Fruit fly (Drosophila melanogaster) whole organism, embryonic: Measurements from ENCODE around the gene CG32163.

Source experiments
- ATbp ChIP-seq: fragments of 200-800 bp; sonication (Bioruptor generic); optimal IDR thresholded peaks from 2 replicates; lab custom pipeline; 2017; ENCODE audit warnings: missing biosample characterization, mild to moderate bottlenecking, missing genetic modification characterization, missing genetic modification reagents
- BEAF-32 ChIP-seq: fragments of 200-800 bp; sonication (Bioruptor generic); optimal IDR thresholded peaks from 3 replicates; lab custom pipeline; 2017; ENCODE audit warnings: missing biosample characterization, missing genetic modification characterization, mild to moderate bottlenecking, moderate library complexity, missing genetic modification reagents
- CG10147 ChIP-seq: fragments of 200-800 bp; sonication (Bioruptor generic); optimal IDR thresholded peaks from 2 replicates; lab custom pipeline; 2019; ENCODE audit warnings: missing biosample characterization, mild to moderate bottlenecking, missing genetic modification characterization, moderate library complexity
- CG10321 ChIP-seq: fragments of 200-800 bp; sonication (Bioruptor generic); IDR thresholded peaks from 2 replicates; pipeline ENCODE4 v1.3.6; 2022; ENCODE audit warnings: missing biosample characterization, missing genetic modification characterization
- CG10431 ChIP-seq: fragments of 200-800 bp; sonication (Bioruptor generic); optimal IDR thresholded peaks from 3 replicates; lab custom pipeline; 2018; ENCODE audit warnings: missing biosample characterization, mild to moderate bottlenecking, missing genetic modification characterization
- CG11247 ChIP-seq: fragments of 200-800 bp; sonication (Bioruptor generic); IDR thresholded peaks from 2 replicates; pipeline ENCODE4 v1.3.6; 2022; ENCODE audit warnings: missing biosample characterization, missing genetic modification characterization
- CG11696 ChIP-seq: fragments of 200-800 bp; sonication (Bioruptor generic); IDR thresholded peaks from 2 replicates; pipeline ENCODE4 v1.3.6; 2022; ENCODE audit warnings: missing biosample characterization, missing genetic modification characterization
- CG13894 ChIP-seq: fragments of 200-800 bp; sonication (Bioruptor generic); optimal IDR thresholded peaks from 3 replicates; lab custom pipeline; 2018; ENCODE audit warnings: missing biosample characterization, mild to moderate bottlenecking, missing genetic modification characterization, moderate library complexity
- CG15011 ChIP-seq: fragments of 200-800 bp; sonication (Bioruptor generic); optimal IDR thresholded peaks from 3 replicates; lab custom pipeline; 2018; ENCODE audit warnings: missing biosample characterization, mild to moderate bottlenecking, missing genetic modification characterization
- CG15601 ChIP-seq: fragments of 200-800 bp; sonication (Bioruptor generic); optimal IDR thresholded peaks from 3 replicates; lab custom pipeline; 2019; ENCODE audit warnings: missing biosample characterization, mild to moderate bottlenecking, missing genetic modification characterization, moderate library complexity
- CG17568 ChIP-seq: fragments of 200-800 bp; sonication (Bioruptor generic); optimal IDR thresholded peaks from 2 replicates; lab custom pipeline; 2018; ENCODE audit warnings: missing biosample characterization, mild to moderate bottlenecking, missing genetic modification characterization, moderate library complexity
- CG18011 ChIP-seq: fragments of 200-800 bp; sonication (Bioruptor generic); optimal IDR thresholded peaks from 2 replicates; lab custom pipeline; 2017; ENCODE audit warnings: missing biosample characterization, missing genetic modification characterization, mild to moderate bottlenecking, moderate library complexity, missing genotype
- CG32767 ChIP-seq: fragments of 200-800 bp; sonication (Bioruptor generic); IDR thresholded peaks from 2 replicates; pipeline ENCODE4 v1.3.6; 2022; ENCODE audit warnings: missing biosample characterization, missing genetic modification characterization
- CG34376 ChIP-seq: fragments of 200-800 bp; sonication (Bioruptor generic); optimal IDR thresholded peaks from 2 replicates; lab custom pipeline; 2018; ENCODE audit warnings: missing biosample characterization, mild to moderate bottlenecking, missing genetic modification characterization
- CG3838 ChIP-seq: fragments of 200-800 bp; sonication (Bioruptor generic); optimal IDR thresholded peaks from 3 replicates; lab custom pipeline; 2016; ENCODE audit warnings: missing biosample characterization, missing genetic modification characterization
- CG3847 ChIP-seq: fragments of 200-800 bp; sonication (Bioruptor generic); IDR thresholded peaks from 2 replicates; pipeline ENCODE4 v1.3.6; 2022; ENCODE audit warnings: missing biosample characterization, missing genetic modification characterization
- CG6654 ChIP-seq: fragments of 200-800 bp; sonication (Bioruptor generic); optimal IDR thresholded peaks from 2 replicates; lab custom pipeline; 2017; ENCODE audit warnings: missing biosample characterization, mild to moderate bottlenecking, missing genetic modification characterization
- CG7839 ChIP-seq: fragments of 200-800 bp; sonication (Bioruptor generic); optimal IDR thresholded peaks from 3 replicates; lab custom pipeline; 2018; ENCODE audit warnings: missing biosample characterization, mild to moderate bottlenecking, missing genetic modification characterization, moderate library complexity
- CG9215 ChIP-seq: fragments of 200-800 bp; sonication (Bioruptor generic); IDR thresholded peaks from 2 replicates; pipeline ENCODE4 v1.3.6; 2022; ENCODE audit warnings: missing biosample characterization, missing genetic modification characterization
- CG9727 ChIP-seq: fragments of 200-800 bp; sonication (Bioruptor generic); optimal IDR thresholded peaks from 3 replicates; lab custom pipeline; 2017; ENCODE audit warnings: missing biosample characterization, mild to moderate bottlenecking, missing genetic modification characterization
- CG9932 ChIP-seq: fragments of 200-800 bp; sonication (Bioruptor generic); IDR thresholded peaks from 2 replicates; pipeline ENCODE4 v1.3.6; 2022; ENCODE audit warnings: missing biosample characterization, missing genetic modification characterization
- Chrac-16 ChIP-seq: fragments of 200-800 bp; sonication (Bioruptor generic); optimal IDR thresholded peaks from 3 replicates; lab custom pipeline; 2016; ENCODE audit warnings: missing biosample characterization, missing genetic modification characterization
- E2f2 ChIP-seq: fragments of 200-800 bp; sonication (Bioruptor generic); IDR thresholded peaks from 2 replicates; pipeline ENCODE4 v1.3.6; 2022; ENCODE audit warnings: missing biosample characterization, missing genetic modification characterization
- Fer2 ChIP-seq: fragments of 200-800 bp; sonication (Bioruptor generic); optimal IDR thresholded peaks from 2 replicates; lab custom pipeline; 2018; ENCODE audit warnings: missing biosample characterization, mild to moderate bottlenecking, missing genetic modification characterization, moderate library complexity
- HmgZ ChIP-seq: fragments of 200-800 bp; sonication (Bioruptor generic); optimal IDR thresholded peaks from 2 replicates; lab custom pipeline; 2018; ENCODE audit warnings: missing biosample characterization, mild to moderate bottlenecking, missing genetic modification characterization
- Max ChIP-seq: fragments of 200-800 bp; sonication (Bioruptor generic); optimal IDR thresholded peaks from 2 replicates; lab custom pipeline; 2016; ENCODE audit warnings: missing biosample characterization, mild to moderate bottlenecking, missing genetic modification characterization
- Mes4 ChIP-seq: fragments of 200-800 bp; sonication (Bioruptor generic); optimal IDR thresholded peaks from 2 replicates; lab custom pipeline; 2016; ENCODE audit warnings: missing biosample characterization, missing genetic modification characterization
- Neu2 ChIP-seq: fragments of 200-800 bp; sonication (Bioruptor generic); optimal IDR thresholded peaks from 3 replicates; lab custom pipeline; 2016; ENCODE audit warnings: missing biosample characterization, missing genetic modification characterization, borderline replicate concordance
- Nf-YC ChIP-seq: fragments of 200-800 bp; optimal IDR thresholded peaks from 3 replicates; lab custom pipeline; 2019; ENCODE audit warnings: missing biosample characterization, mild to moderate bottlenecking, missing genetic modification characterization, moderate library complexity
- Pdp1 ChIP-seq, 2 experiments: fragments of 200-800 bp; sonication (Bioruptor generic); optimal IDR thresholded peaks; 3 replicates each; lab custom pipeline; 2016; ENCODE audit warnings: missing biosample characterization in 2 of 2, missing genetic modification characterization in 2 of 2, mild to moderate bottlenecking in 1 of 2, moderate library complexity in 1 of 2
- Poxn ChIP-seq: fragments of 200-800 bp; sonication (Bioruptor generic); IDR thresholded peaks from 2 replicates; pipeline ENCODE4 v1.3.6; 2022; ENCODE audit warnings: missing biosample characterization, missing genetic modification characterization
- Sox102F ChIP-seq: fragments of 200-800 bp; sonication (Bioruptor generic); optimal IDR thresholded peaks from 2 replicates; lab custom pipeline; 2018; ENCODE audit warnings: missing biosample characterization, mild to moderate bottlenecking, missing genetic modification characterization, moderate library complexity
- Xbp1 ChIP-seq: fragments of 200-800 bp; sonication (Bioruptor generic); optimal IDR thresholded peaks from 3 replicates; lab custom pipeline; 2016; ENCODE audit warnings: missing biosample characterization, mild to moderate bottlenecking, missing genetic modification characterization
- bab2 ChIP-seq: fragments of 200-800 bp; sonication (Bioruptor generic); optimal IDR thresholded peaks from 2 replicates; lab custom pipeline; 2016; ENCODE audit warnings: missing biosample characterization, missing genetic modification characterization
- bigmax ChIP-seq: fragments of 200-800 bp; sonication (Bioruptor generic); optimal IDR thresholded peaks from 2 replicates; lab custom pipeline; 2018; ENCODE audit warnings: missing biosample characterization, mild to moderate bottlenecking, missing genetic modification characterization
- btn ChIP-seq: fragments of 200-800 bp; sonication (Bioruptor generic); optimal IDR thresholded peaks from 2 replicates; lab custom pipeline; 2016; ENCODE audit warnings: missing biosample characterization, missing genetic modification characterization
- croc ChIP-seq: fragments of 200-800 bp; sonication (Bioruptor generic); conservative IDR thresholded peaks from 3 replicates; pipeline ENCODE4 v1.3.6; 2022; ENCODE audit warnings: missing biosample characterization, missing genetic modification characterization
- dati ChIP-seq: fragments of 200-800 bp; sonication (Bioruptor generic); IDR thresholded peaks from 2 replicates; pipeline ENCODE4 v1.3.6; 2022; ENCODE audit warnings: missing biosample characterization, missing genetic modification characterization
- ewg ChIP-seq: fragments of 200-800 bp; sonication (Bioruptor generic); optimal IDR thresholded peaks from 3 replicates; lab custom pipeline; 2017; ENCODE audit warnings: mild to moderate bottlenecking, missing biosample characterization, missing genetic modification reagents, missing genetic modification characterization
- fru ChIP-seq: fragments of >200 bp; optimal IDR thresholded peaks from 2 replicates; lab custom pipeline; 2017
- inv ChIP-seq: fragments of 200-800 bp; sonication (Bioruptor generic); IDR thresholded peaks from 2 replicates; pipeline ENCODE4 v1.3.6; 2022; ENCODE audit warnings: missing biosample characterization, missing genetic modification characterization; ENCODE audit not compliant: partially characterized antibody
- kah ChIP-seq: fragments of 200-800 bp; sonication (Bioruptor generic); optimal IDR thresholded peaks from 2 replicates; lab custom pipeline; 2018; ENCODE audit warnings: missing biosample characterization, mild to moderate bottlenecking, missing genetic modification characterization
- knrl ChIP-seq: fragments of 200-800 bp; sonication (Bioruptor generic); IDR thresholded peaks from 3 replicates; pipeline ENCODE4 v1.3.6; 2022; ENCODE audit warnings: missing biosample characterization, missing genetic modification characterization; ENCODE audit not compliant: partially characterized antibody
- mam ChIP-seq: fragments of 200-800 bp; sonication (Bioruptor generic); optimal IDR thresholded peaks from 3 replicates; lab custom pipeline; 2016; ENCODE audit warnings: missing biosample characterization, missing genetic modification characterization
- pnt ChIP-seq: fragments of 200-800 bp; sonication (Bioruptor generic); optimal IDR thresholded peaks from 3 replicates; lab custom pipeline; 2016; ENCODE audit warnings: missing biosample characterization, missing genetic modification characterization
- sens ChIP-seq: fragments of 200-800 bp; sonication (Bioruptor generic); peaks from one replicate; lab custom pipeline; 2016; ENCODE audit warnings: missing biosample characterization, missing genetic modification characterization
- shn ChIP-seq: fragments of 200-800 bp; sonication (Bioruptor generic); optimal IDR thresholded peaks from 3 replicates; lab custom pipeline; 2016; ENCODE audit warnings: missing biosample characterization, missing genetic modification characterization
- stwl ChIP-seq: fragments of 200-800 bp; sonication (Bioruptor generic); optimal IDR thresholded peaks from 3 replicates; lab custom pipeline; 2018; ENCODE audit warnings: missing biosample characterization, mild to moderate bottlenecking, missing genetic modification characterization, moderate library complexity
- sug ChIP-seq: fragments of 200-800 bp; optimal IDR thresholded peaks from 2 replicates; lab custom pipeline; 2019; ENCODE audit warnings: missing biosample characterization, mild to moderate bottlenecking, missing genetic modification characterization, moderate library complexity
- tio ChIP-seq: fragments of 200-800 bp; sonication (Bioruptor generic); optimal IDR thresholded peaks from 2 replicates; lab custom pipeline; 2017; ENCODE audit warnings: missing biosample characterization, missing genetic modification characterization, inconsistent platforms
- zfh2 ChIP-seq: fragments of 200-800 bp; sonication (Bioruptor generic); optimal IDR thresholded peaks from 2 replicates; lab custom pipeline; 2016; ENCODE audit warnings: missing biosample characterization, missing genetic modification characterization

The CG32163 gene

dm6 chr3L:16581201-16581705 is 5.7 kb upstream of the CG32163 start, which contains the start of gene Smn (continued):
- no peak for TF ChIP-seq Fer2 (tag; lab: Kevin White, UChicago)
- peak; percentile 39 for TF ChIP-seq Neu2 (GFP tag; lab: Kevin White, UChicago)
- peak; percentile 40 for TF ChIP-seq CG7839 (tag; lab: Kevin White, UChicago)
- peak; percentile 71 for TF ChIP-seq CG9932 (GFP tag; lab: Robert Waterston, UW)
- TF ChIP-seq tio (GFP tag; lab: Kevin White, UChicago) = no peak
- peak; percentile 5 to 50 for TF ChIP-seq Pdp1 (GFP tag; optimal IDR thresholded peaks at IDR 0.05; lab: Kevin White, UChicago)
- TF ChIP-seq CG10321 (GFP tag; lab: Robert Waterston, UW) = no peak
- peak; percentile 19 for TF ChIP-seq CG15601
- TF ChIP-seq stwl (tag; lab: Kevin White, UChicago) = peak; percentile 69
- TF ChIP-seq CG9215 (GFP tag; lab: Robert Waterston, UW) = 0 out of 2 replicates have a peak, but pooled peaks have one; percentile 34
- TF ChIP-seq CG3838 (GFP tag; lab: Kevin White, UChicago) = no peak
- TF ChIP-seq CG11247 (GFP tag; lab: Robert Waterston, UW) = no peak
- peak; percentile 65 for TF ChIP-seq Xbp1 (GFP tag; lab: Kevin White, UChicago)
- TF ChIP-seq ATbp (GFP tag; lab: Kevin White, UChicago) = no peak
- no peak for TF ChIP-seq ewg (GFP tag; lab: Kevin White, UChicago)
- TF ChIP-seq sens (GFP tag; lab: Kevin White, UChicago) = peak; percentile 90
- no peak for TF ChIP-seq CG17568 (GFP tag; lab: Kevin White, UChicago)
- TF ChIP-seq Chrac-16 (GFP tag; lab: Kevin White, UChicago) = peak; percentile 53
- TF ChIP-seq CG10431 (GFP tag; lab: Kevin White, UChicago) = no peak
- TF ChIP-seq Max = peak; percentile 50
- TF ChIP-seq CG18011 (GFP tag; lab: Kevin White, UChicago) = peak; percentile 23
- peak; percentile 73 for TF ChIP-seq mam
- TF ChIP-seq btn (GFP tag; lab: Kevin White, UChicago) = no peak
- TF ChIP-seq BEAF-32 (GFP tag; lab: Kevin White, UChicago) = peak; percentile 91
- no peak for TF ChIP-seq CG15011 (GFP tag; lab: Kevin White, UChicago)
- peak; percentile 86 for TF ChIP-seq knrl (GFP tag; lab: Robert Waterston, UW)
- peak; percentile 71 for TF ChIP-seq zfh2 (GFP tag; lab: Kevin White, UChicago)
- no peak for TF ChIP-seq dati (GFP tag; lab: Robert Waterston, UW)
- TF ChIP-seq CG11696 (GFP tag; lab: Robert Waterston, UW) = no peak
- peak; percentile 58 for TF ChIP-seq sug (tag; lab: Kevin White, UChicago)
- peak; percentile 27 for TF ChIP-seq CG13894
- TF ChIP-seq bigmax = no peak
- no peak for TF ChIP-seq pnt (GFP tag; lab: Kevin White, UChicago)
- peak; percentile 46 for TF ChIP-seq bab2 (GFP tag; lab: Kevin White, UChicago)
- no peak for TF ChIP-seq CG32767
- no peak for TF ChIP-seq Mes4 (GFP tag; lab: Kevin White, UChicago)
- TF ChIP-seq CG34376 (GFP tag; lab: Kevin White, UChicago) = peak; percentile 49
- TF ChIP-seq croc (GFP tag; lab: Robert Waterston, UW) = no peak
- TF ChIP-seq Poxn = peak; percentile 46; the same call in 1 of the 2 replicates
- no peak for TF ChIP-seq Sox102F (GFP tag; lab: Kevin White, UChicago)
- peak; percentile 80 for TF ChIP-seq inv
- TF ChIP-seq fru (lab: Kevin White, UChicago) = no peak
- peak; percentile 29 for TF ChIP-seq HmgZ (tag; lab: Kevin White, UChicago)
- no peak for TF ChIP-seq kah (GFP tag; lab: Kevin White, UChicago)
- peak; percentile 52 for TF ChIP-seq shn (GFP tag; lab: Kevin White, UChicago)
- peak; percentile 21 for TF ChIP-seq Nf-YC (tag; lab: Kevin White, UChicago)
- peak; percentile 31; the same call in 1 of the 2 replicates for TF ChIP-seq E2f2 (GFP tag; lab: Robert Waterston, UW)
- peak; percentile 55 for TF ChIP-seq CG3847
- TF ChIP-seq CG9727 = peak; percentile 44
- TF ChIP-seq CG6654 (GFP tag; lab: Kevin White, UChicago) = no peak
- peak; percentile 52 for TF ChIP-seq CG10147
